Worm (Caenorhabditis elegans) whole organism, L1 larva: Measurements from ENCODE around the gene ubc-26.

Experiments used
- dpl-1 ChIP-seq, 3 experiments: fragments of 150-350 bp in 2 of 3; sonication (generic microtip) in 1 of 3; optimal IDR thresholded peaks; 2 replicates each; lab custom pipeline; 2014 to 2017; ENCODE audit warnings: missing biosample characterization in 3 of 3, missing genetic modification characterization in 3 of 3, missing genetic modification reagents in 3 of 3
- lir-3 ChIP-seq: sonication (generic microtip); optimal IDR thresholded peaks from 2 replicates; lab custom pipeline; 2016; ENCODE audit warnings: mild to moderate bottlenecking, missing genetic modification characterization, moderate library complexity, missing compliant biosample characterization; ENCODE audit not compliant: poor library complexity
- nhr-20 ChIP-seq: sonication (generic microtip); optimal IDR thresholded peaks from 2 replicates; lab custom pipeline; 2016; ENCODE audit warnings: mild to moderate bottlenecking, missing genetic modification characterization, missing compliant biosample characterization
- skn-1 ChIP-seq: fragments of 150-350 bp; optimal IDR thresholded peaks from 2 replicates; lab custom pipeline; 2014; ENCODE audit warnings: missing biosample characterization, missing genetic modification characterization
- snu-23 ChIP-seq: sonication (generic microtip); optimal IDR thresholded peaks from 2 replicates; lab custom pipeline; 2016; ENCODE audit warnings: missing genetic modification characterization, missing compliant biosample characterization
- unc-130 ChIP-seq: fragments of 150-350 bp; optimal IDR thresholded peaks from 2 replicates; lab custom pipeline; 2017; ENCODE audit warnings: missing biosample characterization, missing genetic modification characterization, inconsistent platforms
- unc-30 ChIP-seq: sonication (generic microtip); optimal IDR thresholded peaks from 2 replicates; lab custom pipeline; 2017; ENCODE audit warnings: missing biosample characterization, missing genetic modification characterization

DNA sequence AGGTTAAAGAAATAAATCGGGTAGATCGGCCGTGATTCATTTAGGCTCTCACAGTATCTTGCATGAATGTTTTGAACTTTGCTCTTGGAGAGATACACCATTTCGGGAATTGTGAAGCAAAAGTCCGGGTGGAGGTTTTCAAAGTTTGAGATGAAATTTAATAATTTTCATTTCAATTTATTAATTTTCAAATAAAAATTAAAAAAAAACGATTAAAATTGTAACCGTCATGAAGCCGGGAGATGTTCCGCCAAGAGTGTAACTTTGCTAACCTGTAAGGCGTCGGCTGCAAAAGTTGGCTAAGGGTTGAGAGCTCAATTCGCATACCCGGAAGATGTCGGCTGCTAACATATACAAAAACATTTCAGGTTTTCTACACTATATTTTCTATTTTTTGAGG, 34.2 kb upstream of the ubc-26 start, which contains the start of gene irld-67:
- TF ChIP-seq unc-30 (tag; lab: Kevin White, UChicago) (no peak), skn-1 (tag; lab: Kevin White, UChicago) (no peak), unc-130 (no peak), snu-23 (GFP tag; lab: Kevin White, UChicago) (no peak), lir-3 (tag; lab: Kevin White, UChicago) (no peak), dpl-1 (GFP tag; optimal IDR thresholded peaks at IDR 0.05; lab: Kevin White, UChicago) (no peak), nhr-20 (tag; lab: Kevin White, UChicago) (no peak)
